Worm (Caenorhabditis elegans) whole organism, L4 larva: Measurements from ENCODE around the gene clec-245.

Source experiments
- F10B5.3 ChIP-seq: sonication (generic microtip); optimal IDR thresholded peaks from 2 replicates; lab custom pipeline; 2016; ENCODE audit warnings: mild to moderate bottlenecking, missing genetic modification characterization, missing compliant biosample characterization
- F44E2.7 ChIP-seq: fragments of 200-800 bp; sonication (Bioruptor generic); IDR thresholded peaks from 2 replicates; pipeline ENCODE4 v2.1.2; 2022; ENCODE audit warnings: missing genetic modification characterization, missing compliant biosample characterization
- T20F7.1 ChIP-seq: fragments of 200-800 bp; sonication (Bioruptor generic); optimal IDR thresholded peaks from 2 replicates; lab custom pipeline; 2018; ENCODE audit warnings: mild to moderate bottlenecking, missing genetic modification characterization, missing compliant biosample characterization
- T26A8.4 ChIP-seq: fragments of 200-800 bp; sonication (Bioruptor generic); IDR thresholded peaks from 2 replicates; pipeline ENCODE4 v1.3.6; 2022; ENCODE audit warnings: missing genetic modification characterization, missing compliant biosample characterization
- Y5F2A.4 ChIP-seq: fragments of 200-800 bp; sonication (Bioruptor generic); optimal IDR thresholded peaks from 2 replicates; lab custom pipeline; 2018; ENCODE audit warnings: mild to moderate bottlenecking, missing genetic modification characterization, missing compliant biosample characterization
- Y75B8A.6 ChIP-seq: fragments of 200-800 bp; sonication (Bioruptor generic); IDR thresholded peaks from 2 replicates; pipeline ENCODE4 v1.3.6; 2022; ENCODE audit warnings: missing genetic modification reagents, missing genetic modification characterization, missing compliant biosample characterization
- attf-4 ChIP-seq: sonication (generic microtip); optimal IDR thresholded peaks from 3 replicates; lab custom pipeline; 2017; ENCODE audit warnings: missing biosample characterization, missing genetic modification characterization
- ceh-28 ChIP-seq: fragments of 150-350 bp; optimal IDR thresholded peaks from 2 replicates; lab custom pipeline; 2014; ENCODE audit warnings: missing biosample characterization, missing genetic modification reagents, missing genetic modification characterization
- ceh-44 ChIP-seq: fragments of 200-800 bp; sonication (Bioruptor generic); IDR thresholded peaks from 2 replicates; pipeline ENCODE4 v1.3.6; 2022; ENCODE audit warnings: missing genetic modification reagents, missing genetic modification characterization, missing compliant biosample characterization
- ctbp-1 ChIP-seq: fragments of 200-800 bp; sonication (Bioruptor generic); IDR thresholded peaks from 2 replicates; pipeline ENCODE4 v1.3.6; 2022; ENCODE audit warnings: missing genetic modification reagents, missing genetic modification characterization, missing compliant biosample characterization
- daf-19 ChIP-seq: fragments of 200-800 bp; sonication (Bioruptor generic); conservative IDR thresholded peaks from 2 replicates; pipeline ENCODE4 v1.3.6; 2022; ENCODE audit warnings: missing genetic modification characterization, missing compliant biosample characterization
- egl-27 ChIP-seq: sonication (generic microtip); optimal IDR thresholded peaks from 3 replicates; lab custom pipeline; 2017; ENCODE audit warnings: missing biosample characterization, missing genetic modification reagents, missing genetic modification characterization
- fos-1 ChIP-seq: fragments of 150-350 bp; optimal IDR thresholded peaks from 2 replicates; lab custom pipeline; 2014; ENCODE audit warnings: missing biosample characterization, missing genetic modification characterization
- lim-7 ChIP-seq: fragments of 200-800 bp; sonication (Bioruptor generic); IDR thresholded peaks from 2 replicates; pipeline ENCODE4 v1.3.6; 2022; ENCODE audit warnings: missing genetic modification characterization, missing compliant biosample characterization
- lin-13 ChIP-seq: fragments of 150-350 bp; optimal IDR thresholded peaks from 2 replicates; lab custom pipeline; 2014; ENCODE audit warnings: missing biosample characterization, missing genetic modification reagents, missing genetic modification characterization
- lin-15B ChIP-seq: fragments of 150-350 bp; sonication (generic microtip); optimal IDR thresholded peaks from 3 replicates; lab custom pipeline; 2014; ENCODE audit warnings: missing biosample characterization, missing genetic modification characterization
- lin-38 ChIP-seq: fragments of 200-800 bp; sonication (Bioruptor generic); IDR thresholded peaks from 2 replicates; pipeline ENCODE4 v1.3.6; 2022; ENCODE audit warnings: missing genetic modification reagents, missing genetic modification characterization, missing compliant biosample characterization
- madf-5 ChIP-seq, 2 experiments: fragments of 200-800 bp; sonication (Bioruptor generic); IDR thresholded peaks; 2 replicates each; pipeline ENCODE4 v1.3.6; 2022; ENCODE audit warnings: missing compliant biosample characterization in 2 of 2, missing genetic modification characterization in 2 of 2
- mxl-2 ChIP-seq: fragments of 200-800 bp; sonication (Bioruptor generic); conservative IDR thresholded peaks from 2 replicates; pipeline ENCODE4 v1.3.6; 2022; ENCODE audit warnings: missing genetic modification reagents, missing genetic modification characterization, missing compliant biosample characterization
- nhr-10 ChIP-seq: fragments of 150-350 bp; optimal IDR thresholded peaks from 2 replicates; lab custom pipeline; 2014; ENCODE audit warnings: missing biosample characterization, missing genetic modification characterization
- nhr-11 ChIP-seq: fragments of 150-350 bp; optimal IDR thresholded peaks from 2 replicates; lab custom pipeline; 2014; ENCODE audit warnings: missing biosample characterization, missing genetic modification characterization
- nhr-28 ChIP-seq: fragments of 150-350 bp; optimal IDR thresholded peaks from 2 replicates; lab custom pipeline; 2014; ENCODE audit warnings: missing biosample characterization, missing genetic modification characterization
- nhr-41 ChIP-seq: fragments of 200-800 bp; sonication (Bioruptor generic); IDR thresholded peaks from 2 replicates; pipeline ENCODE4 v1.3.6; 2022; ENCODE audit warnings: missing genetic modification reagents, missing genetic modification characterization, missing compliant biosample characterization
- nhr-42 ChIP-seq: fragments of 200-800 bp; sonication (Bioruptor generic); IDR thresholded peaks from 2 replicates; pipeline ENCODE4 v1.3.6; 2022; ENCODE audit warnings: missing genetic modification characterization, missing compliant biosample characterization
- nhr-48 ChIP-seq: sonication (generic microtip); optimal IDR thresholded peaks from 2 replicates; lab custom pipeline; 2016; ENCODE audit warnings: mild to moderate bottlenecking, missing genetic modification characterization, missing compliant biosample characterization
- nhr-6 ChIP-seq: fragments of 150-350 bp; optimal IDR thresholded peaks from 2 replicates; lab custom pipeline; 2014; ENCODE audit warnings: missing biosample characterization, missing genetic modification characterization
- nhr-76 ChIP-seq: fragments of 150-350 bp; optimal IDR thresholded peaks from 2 replicates; lab custom pipeline; 2014; ENCODE audit warnings: missing biosample characterization, missing genetic modification characterization
- nhr-77 ChIP-seq: fragments of 150-350 bp; optimal IDR thresholded peaks from 2 replicates; lab custom pipeline; 2014; ENCODE audit warnings: missing biosample characterization, missing genetic modification characterization
- pha-4 ChIP-seq, 2 experiments: fragments of 150-350 bp in 1 of 2; fragments of 200-800 bp in 1 of 2; sonication (Bioruptor generic) in 1 of 2; IDR thresholded peaks in 1 of 2; optimal IDR thresholded peaks in 1 of 2; 2 replicates each; pipeline versions ENCODE4 v1.3.6 to Lab custom; 2014 to 2022; ENCODE audit warnings: missing genetic modification characterization in 2 of 2, missing genetic modification reagents in 2 of 2, missing biosample characterization in 1 of 2, missing compliant biosample characterization in 1 of 2
- pqm-1 ChIP-seq: sonication (generic microtip); optimal IDR thresholded peaks from 2 replicates; lab custom pipeline; 2017; ENCODE audit warnings: missing biosample characterization, missing genetic modification characterization
- spr-3 ChIP-seq: fragments of 200-800 bp; sonication (Bioruptor generic); optimal IDR thresholded peaks from 2 replicates; lab custom pipeline; 2018; ENCODE audit warnings: mild to moderate bottlenecking, missing genetic modification characterization, missing compliant biosample characterization
- tag-97 ChIP-seq: fragments of 200-800 bp; sonication (Bioruptor generic); IDR thresholded peaks from 2 replicates; pipeline ENCODE4 v1.3.6; 2022; ENCODE audit warnings: missing genetic modification characterization, missing compliant biosample characterization
- unc-130 ChIP-seq: sonication (generic microtip); optimal IDR thresholded peaks from 2 replicates; lab custom pipeline; 2016; ENCODE audit warnings: missing genetic modification reagents, missing genetic modification characterization, missing compliant biosample characterization
- unc-62 ChIP-seq, 3 experiments: fragments of 150-350 bp in 1 of 3; sonication (generic microtip); optimal IDR thresholded peaks in 2 of 3; peaks in 1 of 3; 1 replicate in 1 of 3; 2 replicates in 2 of 3; lab custom pipeline; 2014 to 2017; ENCODE audit warnings: missing biosample characterization in 3 of 3, missing genetic modification characterization in 3 of 3, missing genetic modification reagents in 3 of 3, missing genotype in 1 of 3
- zfp-2 ChIP-seq: sonication (generic microtip); optimal IDR thresholded peaks from 2 replicates; lab custom pipeline; 2016; ENCODE audit warnings: mild to moderate bottlenecking, missing genetic modification characterization, missing compliant biosample characterization
- zip-11 ChIP-seq: fragments of 200-800 bp; sonication (Bioruptor generic); IDR thresholded peaks from 2 replicates; pipeline ENCODE4 v1.3.6; 2022; ENCODE audit warnings: missing genetic modification characterization, missing compliant biosample characterization
- ztf-7 ChIP-seq: fragments of 150-350 bp; optimal IDR thresholded peaks from 2 replicates; lab custom pipeline; 2014; ENCODE audit warnings: missing biosample characterization, missing genetic modification characterization

The clec-245 gene

ce11 chrV:18168266-18168665 is 20.0 kb downstream of the clec-245 start, which contains the start of gene C14A6.7:
Gene C14A6.7 (minus strand): TSS chrV:18168366.
- no peak for TF ChIP-seq madf-5 (GFP tag; IDR thresholded peaks at IDR 0.05; lab: Robert Waterston, UW)
- TF ChIP-seq nhr-28 (tag; lab: Kevin White, UChicago) = no peak
- TF ChIP-seq unc-130 (GFP tag; lab: Kevin White, UChicago) = no peak

ce11 chrV:18167161-18167560 is 21.1 kb downstream of the clec-245 start, which contains the start of gene C14A6.6:
Gene C14A6.6 (minus strand): TSS chrV:18167261.
- TF ChIP-seq nhr-41 (GFP tag; lab: Robert Waterston, UW) = no peak
- TF ChIP-seq unc-62 (GFP tag; optimal IDR thresholded peaks at IDR 0.05 in 1 of 2; lab: Kevin White, UChicago) = peak in 1 of 2 experiments; percentile 89
- no peak for TF ChIP-seq unc-62 (tag; optimal IDR thresholded peaks at IDR 0.05; lab: Kevin White, UChicago)
- TF ChIP-seq Y75B8A.6 = no peak

ce11 chrV:18164758-18165157 is 23.5 kb downstream of the clec-245 start, which contains the start of gene C14A6.5:
Gene C14A6.5 (minus strand): TSS chrV:18164858.
- no peak for TF ChIP-seq lin-38 (GFP tag; lab: Robert Waterston, UW)
- no peak for TF ChIP-seq F10B5.3 (tag; lab: Kevin White, UChicago)
- TF ChIP-seq tag-97 (GFP tag; lab: Robert Waterston, UW) = no peak
- no peak for TF ChIP-seq attf-4
- no peak for TF ChIP-seq zip-11 (GFP tag; lab: Robert Waterston, UW)
- no peak for TF ChIP-seq lin-13
- no peak for TF ChIP-seq nhr-77 (tag; lab: Kevin White, UChicago)
- no peak for TF ChIP-seq T20F7.1 (GFP tag; lab: Kevin White, UChicago)
- TF ChIP-seq lin-15B (tag; lab: Kevin White, UChicago) = no peak
- no peak for TF ChIP-seq pqm-1
- no peak for TF ChIP-seq egl-27
- no peak for TF ChIP-seq ceh-44 (GFP tag; lab: Robert Waterston, UW)
- no peak for TF ChIP-seq zfp-2 (tag; lab: Kevin White, UChicago)
- no peak for TF ChIP-seq unc-62 (GFP tag; optimal IDR thresholded peaks at IDR 0.05 in 1 of 2; lab: Kevin White, UChicago)
- TF ChIP-seq unc-62 (tag; optimal IDR thresholded peaks at IDR 0.05; lab: Kevin White, UChicago) = no peak
- no peak for TF ChIP-seq F44E2.7 (GFP tag; lab: Robert Waterston, UW)
- no peak for TF ChIP-seq nhr-48 (tag; lab: Kevin White, UChicago)
- no peak for TF ChIP-seq mxl-2
- TF ChIP-seq Y5F2A.4 = no peak
- TF ChIP-seq pha-4 (GFP tag; IDR thresholded peaks at IDR 0.05; lab: Robert Waterston, UW) = no peak
- no peak for TF ChIP-seq pha-4 (tag; optimal IDR thresholded peaks at IDR 0.05; lab: Kevin White, UChicago)

- no peak for TF ChIP-seq nhr-42
- no peak for TF ChIP-seq nhr-48 (tag; lab: Kevin White, UChicago)
- no peak for TF ChIP-seq ctbp-1 (GFP tag; lab: Robert Waterston, UW)
- TF ChIP-seq ceh-28 (tag; lab: Kevin White, UChicago) = no peak
- TF ChIP-seq madf-5 (GFP tag; IDR thresholded peaks at IDR 0.05; lab: Robert Waterston, UW) = no peak
- no peak for TF ChIP-seq fos-1 (tag; lab: Kevin White, UChicago)
- TF ChIP-seq nhr-10 = no peak
- no peak for TF ChIP-seq nhr-6 (tag; lab: Kevin White, UChicago)
- TF ChIP-seq T26A8.4 (GFP tag; lab: Robert Waterston, UW) = no peak
- TF ChIP-seq ztf-7 (tag; lab: Kevin White, UChicago) = no peak
- TF ChIP-seq lim-7 = no peak
- no peak for TF ChIP-seq daf-19 (GFP tag; lab: Robert Waterston, UW)
- no peak for TF ChIP-seq nhr-76 (tag; lab: Kevin White, UChicago)
- no peak for TF ChIP-seq spr-3 (GFP tag; lab: Kevin White, UChicago)
- no peak for TF ChIP-seq ceh-44 (GFP tag; lab: Robert Waterston, UW)
- no peak for TF ChIP-seq nhr-11 (tag; lab: Kevin White, UChicago)
These were observed 24.8 kb downstream of the clec-245 start for ce11 chrV:18163434-18163833.
